Worm (Caenorhabditis elegans): ENCODE measurements around the gene Y17G7B.22.

DNA sequence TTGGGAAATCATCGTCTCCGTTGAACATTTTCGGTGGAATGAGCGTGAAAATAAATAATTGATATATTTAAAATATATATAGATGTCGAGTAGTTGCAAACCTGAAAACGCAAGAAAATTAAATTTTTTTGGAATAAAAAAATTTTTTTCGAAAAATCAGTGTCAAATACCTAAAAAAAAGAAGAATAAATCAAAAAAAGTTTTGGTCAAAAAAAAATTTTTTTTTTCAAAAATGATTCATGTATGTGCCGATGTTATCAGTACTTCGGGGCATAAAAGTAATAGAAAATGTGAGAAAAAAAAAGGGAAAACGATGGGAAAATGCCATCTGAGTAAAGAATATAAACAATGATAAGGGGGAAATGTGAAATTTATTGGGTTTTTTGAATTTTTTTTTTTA, 32.1 kb downstream of the Y17G7B.22 start, which contains the start of gene Y17G7B.17:
- TF ChIP-seq ceh-36 (tag; optimal IDR thresholded peaks at IDR 0.05) (no peak), pes-1 (GFP tag; IDR thresholded peaks at IDR 0.05) (no peak), aly-1 (tag; optimal IDR thresholded peaks at IDR 0.05) (no peak), ets-7 (tag; optimal IDR thresholded peaks at IDR 0.05) (no peak)

Measured in whole organism, early embryonic.